Fruit fly (Drosophila melanogaster) whole organism, embryonic: ENCODE data around the gene CG6791.

Experiments
- B-H2 ChIP-seq: fragments of 200-800 bp; sonication (Bioruptor generic); optimal IDR thresholded peaks from 2 replicates; lab custom pipeline; 2018; ENCODE audit warnings: missing biosample characterization, mild to moderate bottlenecking, missing genetic modification characterization
- CG10209 ChIP-seq: fragments of 200-800 bp; sonication (Bioruptor generic); optimal IDR thresholded peaks from 3 replicates; lab custom pipeline; 2017; ENCODE audit warnings: missing biosample characterization, mild to moderate bottlenecking, missing genetic modification characterization, missing genetic modification reagents
- CG11085 ChIP-seq: fragments of 200-800 bp; sonication (Bioruptor generic); IDR thresholded peaks from 2 replicates; pipeline ENCODE4 v1.3.6; 2022; ENCODE audit warnings: missing biosample characterization, missing genetic modification characterization
- CG11398 ChIP-seq: fragments of 200-800 bp; sonication (Bioruptor generic); optimal IDR thresholded peaks from 2 replicates; lab custom pipeline; 2016; ENCODE audit warnings: missing biosample characterization, missing genetic modification characterization
- CG1233 ChIP-seq: fragments of 200-800 bp; sonication (Bioruptor generic); optimal IDR thresholded peaks from 4 replicates; lab custom pipeline; 2018; ENCODE audit warnings: missing biosample characterization, mild to moderate bottlenecking, missing genetic modification characterization
- CG13123 ChIP-seq: fragments of 200-800 bp; sonication (Bioruptor generic); optimal IDR thresholded peaks from 2 replicates; lab custom pipeline; 2016; ENCODE audit warnings: missing biosample characterization, missing genetic modification characterization
- CG13775 ChIP-seq: fragments of 200-800 bp; sonication (Bioruptor generic); optimal IDR thresholded peaks from 3 replicates; lab custom pipeline; 2017; ENCODE audit warnings: missing biosample characterization, mild to moderate bottlenecking, missing genetic modification characterization
- CG17186 ChIP-seq: fragments of 200-800 bp; sonication (Bioruptor generic); optimal IDR thresholded peaks from 3 replicates; lab custom pipeline; 2017; ENCODE audit warnings: missing biosample characterization, missing genetic modification reagents, missing genetic modification characterization
- CG30020 ChIP-seq: fragments of 200-800 bp; optimal IDR thresholded peaks from 2 replicates; lab custom pipeline; 2019; ENCODE audit warnings: missing biosample characterization, mild to moderate bottlenecking, missing genetic modification characterization, moderate library complexity
- CG3838 ChIP-seq: fragments of 200-800 bp; sonication (Bioruptor generic); optimal IDR thresholded peaks from 3 replicates; lab custom pipeline; 2016; ENCODE audit warnings: missing biosample characterization, missing genetic modification characterization
- CG4360 ChIP-seq: fragments of 200-800 bp; sonication (Bioruptor generic); IDR thresholded peaks from 2 replicates; pipeline ENCODE4 v1.3.6; 2022; ENCODE audit warnings: missing biosample characterization, missing genetic modification characterization
- CG4617 ChIP-seq: fragments of 200-800 bp; sonication (Bioruptor generic); optimal IDR thresholded peaks from 3 replicates; lab custom pipeline; 2016; ENCODE audit warnings: missing biosample characterization, missing genetic modification characterization, borderline replicate concordance
- CG4854 ChIP-seq: fragments of 200-800 bp; sonication (Bioruptor generic); optimal IDR thresholded peaks from 2 replicates; lab custom pipeline; 2016; ENCODE audit warnings: missing biosample characterization, missing genetic modification characterization, inconsistent platforms
- CG5180 ChIP-seq: fragments of 200-800 bp; sonication (Bioruptor generic); optimal IDR thresholded peaks from 3 replicates; lab custom pipeline; 2017; ENCODE audit warnings: missing biosample characterization, missing genetic modification characterization, mild to moderate bottlenecking, moderate library complexity, missing genetic modification reagents
- CG6175 ChIP-seq: fragments of 200-800 bp; sonication (Bioruptor generic); IDR thresholded peaks from 3 replicates; pipeline ENCODE4 v1.3.6; 2022; ENCODE audit warnings: missing biosample characterization, missing genetic modification characterization
- CG6683 ChIP-seq: fragments of 200-800 bp; sonication (Bioruptor generic); optimal IDR thresholded peaks from 2 replicates; lab custom pipeline; 2017; ENCODE audit warnings: missing biosample characterization, mild to moderate bottlenecking, missing genetic modification characterization, missing genetic modification reagents
- CG7372 ChIP-seq: fragments of 200-800 bp; sonication (Bioruptor generic); IDR thresholded peaks from 2 replicates; pipeline ENCODE4 v1.3.6; 2022; ENCODE audit warnings: missing biosample characterization, missing genetic modification characterization
- CG8478 ChIP-seq: fragments of >200 bp; optimal IDR thresholded peaks from 2 replicates; lab custom pipeline; 2018
- CG8765 ChIP-seq: fragments of 200-800 bp; sonication (Bioruptor generic); IDR thresholded peaks from 2 replicates; pipeline ENCODE4 v1.3.6; 2022; ENCODE audit warnings: missing biosample characterization, missing genetic modification characterization
- CG8924 ChIP-seq: fragments of 200-800 bp; optimal IDR thresholded peaks from 3 replicates; lab custom pipeline; 2019; ENCODE audit warnings: missing biosample characterization, mild to moderate bottlenecking, missing genetic modification characterization, moderate library complexity
- CrebB ChIP-seq: fragments of 200-800 bp; sonication (Bioruptor generic); optimal IDR thresholded peaks from 3 replicates; lab custom pipeline; 2018; ENCODE audit warnings: missing biosample characterization, mild to moderate bottlenecking, missing genetic modification characterization
- D19A ChIP-seq: fragments of 200-800 bp; optimal IDR thresholded peaks from 3 replicates; lab custom pipeline; 2019; ENCODE audit warnings: missing biosample characterization, mild to moderate bottlenecking, missing genetic modification characterization, moderate library complexity
- Dek ChIP-seq: fragments of 200-800 bp; sonication (Bioruptor generic); optimal IDR thresholded peaks from 3 replicates; lab custom pipeline; 2019; ENCODE audit warnings: missing biosample characterization, mild to moderate bottlenecking, missing genetic modification characterization, moderate library complexity
- ERR ChIP-seq: fragments of 200-800 bp; sonication (Bioruptor generic); optimal IDR thresholded peaks from 2 replicates; lab custom pipeline; 2016; ENCODE audit warnings: missing biosample characterization, missing genetic modification characterization
- Mes4 ChIP-seq: fragments of 200-800 bp; sonication (Bioruptor generic); optimal IDR thresholded peaks from 2 replicates; lab custom pipeline; 2016; ENCODE audit warnings: missing biosample characterization, missing genetic modification characterization
- NC2β ChIP-seq: fragments of 200-800 bp; sonication (Bioruptor generic); optimal IDR thresholded peaks from 2 replicates; lab custom pipeline; 2016; ENCODE audit warnings: missing biosample characterization, missing genetic modification characterization
- PHDP ChIP-seq: fragments of 200-800 bp; sonication (Bioruptor generic); optimal IDR thresholded peaks from 3 replicates; lab custom pipeline; 2018; ENCODE audit warnings: missing biosample characterization, mild to moderate bottlenecking, missing genetic modification characterization, moderate library complexity
- Tbp ChIP-seq: fragments of >200 bp; optimal IDR thresholded peaks from 2 replicates; lab custom pipeline; 2018; ENCODE audit warnings: missing biosample characterization, missing genetic modification characterization
- az2 ChIP-seq: fragments of 200-800 bp; sonication (Bioruptor generic); optimal IDR thresholded peaks from 3 replicates; lab custom pipeline; 2016; ENCODE audit warnings: missing biosample characterization, missing genetic modification characterization
- bab2 ChIP-seq: fragments of 200-800 bp; sonication (Bioruptor generic); optimal IDR thresholded peaks from 2 replicates; lab custom pipeline; 2016; ENCODE audit warnings: missing biosample characterization, missing genetic modification characterization
- bowl ChIP-seq: fragments of 200-800 bp; sonication (Bioruptor generic); IDR thresholded peaks from 2 replicates; pipeline ENCODE4 v1.3.6; 2022; ENCODE audit warnings: missing biosample characterization, missing genetic modification characterization
- chm ChIP-seq: fragments of 200-800 bp; sonication (Bioruptor generic); IDR thresholded peaks from 2 replicates; pipeline ENCODE4 v1.3.6; 2022; ENCODE audit warnings: missing biosample characterization, missing genetic modification characterization
- chn ChIP-seq: fragments of 200-800 bp; sonication (Bioruptor generic); optimal IDR thresholded peaks from 2 replicates; lab custom pipeline; 2016; ENCODE audit warnings: missing biosample characterization, missing genetic modification characterization
- corto ChIP-seq: fragments of 200-800 bp; sonication (Bioruptor generic); optimal IDR thresholded peaks from 2 replicates; lab custom pipeline; 2016; ENCODE audit warnings: missing biosample characterization, mild to moderate bottlenecking, missing genetic modification characterization, moderate library complexity
- cwo ChIP-seq: fragments of 200-800 bp; sonication (Bioruptor generic); optimal IDR thresholded peaks from 3 replicates; lab custom pipeline; 2017; ENCODE audit warnings: missing biosample characterization, missing genetic modification characterization, mild to moderate bottlenecking, moderate library complexity, missing genetic modification reagents
- emc ChIP-seq: fragments of 200-800 bp; sonication (Bioruptor generic); optimal IDR thresholded peaks from 2 replicates; lab custom pipeline; 2016; ENCODE audit warnings: missing biosample characterization, missing genetic modification characterization
- en ChIP-seq: fragments of 200-800 bp; sonication (Bioruptor generic); optimal IDR thresholded peaks from 2 replicates; lab custom pipeline; 2016; ENCODE audit warnings: missing biosample characterization, missing genetic modification characterization
- eve ChIP-seq, 2 experiments: fragments of >200 bp; optimal IDR thresholded peaks; 2 replicates each; lab custom pipeline; 2017; ENCODE audit warnings: missing biosample characterization in 2 of 2, missing genetic modification characterization in 2 of 2
- gce ChIP-seq: fragments of 200-800 bp; sonication (Bioruptor generic); IDR thresholded peaks from 3 replicates; pipeline ENCODE4 v1.3.6; 2022; ENCODE audit warnings: missing biosample characterization, missing genetic modification characterization
- insv ChIP-seq, 2 experiments: fragments of 200-800 bp; sonication (Bioruptor generic); optimal IDR thresholded peaks; 3 replicates each; lab custom pipeline; 2016 to 2018; ENCODE audit warnings: missing biosample characterization in 2 of 2, missing genetic modification characterization in 2 of 2
- mirr ChIP-seq: fragments of 200-800 bp; sonication (Bioruptor generic); optimal IDR thresholded peaks from 3 replicates; lab custom pipeline; 2018; ENCODE audit warnings: missing biosample characterization, mild to moderate bottlenecking, missing genetic modification characterization
- odd ChIP-seq: fragments of 200-800 bp; sonication (Bioruptor generic); optimal IDR thresholded peaks from 2 replicates; lab custom pipeline; 2017; ENCODE audit warnings: missing biosample characterization, mild to moderate bottlenecking, missing genetic modification characterization
- onecut ChIP-seq: fragments of 200-800 bp; sonication (Bioruptor generic); IDR thresholded peaks from 2 replicates; pipeline ENCODE4 v1.3.6; 2022; ENCODE audit warnings: missing biosample characterization, missing genetic modification characterization
- pb ChIP-seq: fragments of 200-800 bp; sonication (Bioruptor generic); optimal IDR thresholded peaks from 3 replicates; lab custom pipeline; 2016; ENCODE audit warnings: missing biosample characterization, missing genetic modification characterization
- pnt ChIP-seq: fragments of 200-800 bp; sonication (Bioruptor generic); optimal IDR thresholded peaks from 3 replicates; lab custom pipeline; 2016; ENCODE audit warnings: missing biosample characterization, missing genetic modification characterization
- prd ChIP-seq, 3 experiments: fragments of >200 bp in 2 of 3; fragments of 200-800 bp in 1 of 3; sonication (Bioruptor generic) in 1 of 3; optimal IDR thresholded peaks in 2 of 3; IDR thresholded peaks in 1 of 3; 2 replicates in 2 of 3; 3 replicates in 1 of 3; pipeline versions ENCODE4 v1.3.6 to Lab custom; 2017 to 2022; ENCODE audit warnings: missing biosample characterization in 1 of 3, missing genetic modification characterization in 1 of 3
- rib ChIP-seq: fragments of 200-800 bp; sonication (Bioruptor generic); IDR thresholded peaks from 2 replicates; pipeline ENCODE4 v1.3.6; 2022; ENCODE audit warnings: missing biosample characterization, missing genetic modification characterization
- sd ChIP-seq: fragments of 200-800 bp; sonication (Bioruptor generic); optimal IDR thresholded peaks from 3 replicates; lab custom pipeline; 2018; ENCODE audit warnings: missing biosample characterization, mild to moderate bottlenecking, missing genetic modification characterization, moderate library complexity
- stwl ChIP-seq: fragments of 200-800 bp; sonication (Bioruptor generic); optimal IDR thresholded peaks from 3 replicates; lab custom pipeline; 2018; ENCODE audit warnings: missing biosample characterization, mild to moderate bottlenecking, missing genetic modification characterization, moderate library complexity
- tx ChIP-seq: fragments of 200-800 bp; sonication (Bioruptor generic); optimal IDR thresholded peaks from 2 replicates; lab custom pipeline; 2016; ENCODE audit warnings: missing biosample characterization, missing genetic modification characterization
- vvl ChIP-seq: fragments of 200-800 bp; sonication (Bioruptor generic); IDR thresholded peaks from 2 replicates; pipeline ENCODE4 v1.3.6; 2022; ENCODE audit warnings: missing biosample characterization, missing genetic modification characterization

CG6791 gene

dm6 chr3R:11568873-11569450 is 21.0 kb downstream of the CG6791 start, which contains the start of gene Mrp4 (continued):
- peak; percentile 10 for TF ChIP-seq D19A (tag; lab: Kevin White, UChicago)
- no peak for TF ChIP-seq prd (optimal IDR thresholded peaks at IDR 0.05; lab: Kevin White, UChicago)
- no peak for TF ChIP-seq prd (GFP tag; IDR thresholded peaks at IDR 0.05; lab: Robert Waterston, UW)
- TF ChIP-seq sd, result peak; percentile 62
- TF ChIP-seq CG11085, result peak; percentile 16; the same call in 1 of the 2 replicates
- TF ChIP-seq en (GFP tag; lab: Kevin White, UChicago), result no peak
- no peak for TF ChIP-seq eve (GFP tag; optimal IDR thresholded peaks at IDR 0.05; lab: Kevin White, UChicago)
- peak; percentile 74; the same call in 2 of the 3 replicates for TF ChIP-seq gce (GFP tag; lab: Robert Waterston, UW)
- TF ChIP-seq CG1233 (GFP tag; lab: Kevin White, UChicago), result peak; percentile 8
- no peak for TF ChIP-seq bab2
- no peak for TF ChIP-seq CG30020 (tag; lab: Kevin White, UChicago)
- peak; percentile 40 for TF ChIP-seq corto (GFP tag; lab: Kevin White, UChicago)
- TF ChIP-seq Dek, result no peak
- TF ChIP-seq B-H2 (GFP tag; lab: Kevin White, UChicago), result peak; percentile 52
- peak; percentile 56 for TF ChIP-seq NC2β (GFP tag; lab: Kevin White, UChicago)
- no peak for TF ChIP-seq pnt (GFP tag; lab: Kevin White, UChicago)
- no peak for TF ChIP-seq CG13123 (GFP tag; lab: Kevin White, UChicago)
- TF ChIP-seq onecut (GFP tag; lab: Robert Waterston, UW), result peak; percentile 45; the same call in 1 of the 2 replicates
- TF ChIP-seq CG3838 (GFP tag; lab: Kevin White, UChicago), result no peak
- no peak for TF ChIP-seq az2
- peak; percentile 13 for TF ChIP-seq CG10209
- peak; percentile 27 for TF ChIP-seq Mes4
- TF ChIP-seq CG8478, result no peak
- peak; percentile 61 for TF ChIP-seq cwo (GFP tag; lab: Kevin White, UChicago)
- no peak for TF ChIP-seq chn
- no peak for TF ChIP-seq CG11398
- peak; percentile 41 for TF ChIP-seq CG5180 (GFP tag; lab: Kevin White, UChicago)
- peak; percentile 62; the same call in 1 of the 2 replicates for TF ChIP-seq bowl
- TF ChIP-seq CG17186 (GFP tag; lab: Kevin White, UChicago), result no peak
- no peak for TF ChIP-seq tx (GFP tag; lab: Kevin White, UChicago)
- TF ChIP-seq mirr (GFP tag; lab: Kevin White, UChicago), result peak; percentile 68
- peak; percentile 26 for TF ChIP-seq pb (GFP tag; lab: Kevin White, UChicago)
- TF ChIP-seq Tbp (GFP tag; lab: Kevin White, UChicago), result no peak
- TF ChIP-seq CG4854 (GFP tag; lab: Kevin White, UChicago), result no peak
- peak; percentile 84 for TF ChIP-seq CrebB (tag; lab: Kevin White, UChicago)
- no peak for TF ChIP-seq CG13775 (GFP tag; lab: Kevin White, UChicago)
- peak; percentile 39; the same call in 1 of the 2 replicates for TF ChIP-seq CG4360
- TF ChIP-seq vvl (GFP tag; lab: Robert Waterston, UW), result peak; percentile 71
- TF ChIP-seq emc (GFP tag; lab: Kevin White, UChicago), result no peak
- TF ChIP-seq PHDP, result peak; percentile 50
- no peak for TF ChIP-seq CG6683
- no peak for TF ChIP-seq CG4617 (GFP tag; lab: Kevin White, UChicago)
- TF ChIP-seq chm (GFP tag; lab: Robert Waterston, UW), result peak; percentile 88
- peak in 1 of 2 experiments; percentile 6 for TF ChIP-seq insv (GFP tag; optimal IDR thresholded peaks at IDR 0.05; lab: Kevin White, UChicago)
- TF ChIP-seq CG7372 (GFP tag; lab: Robert Waterston, UW), result no peak
- TF ChIP-seq CG8765 (GFP tag; lab: Robert Waterston, UW), result no peak
- peak; percentile 27 for TF ChIP-seq CG8924 (tag; lab: Kevin White, UChicago)
- peak; percentile 76 for TF ChIP-seq odd (GFP tag; lab: Kevin White, UChicago)
- TF ChIP-seq rib (GFP tag; lab: Robert Waterston, UW), result peak; percentile 65; the same call in 1 of the 2 replicates
- TF ChIP-seq stwl (tag; lab: Kevin White, UChicago), result no peak
- TF ChIP-seq ERR (GFP tag; lab: Kevin White, UChicago), result no peak
- no peak for TF ChIP-seq CG6175 (GFP tag; lab: Robert Waterston, UW)
